Worm (Caenorhabditis elegans): ENCODE measurements around the gene ZK354.2.

- TF ChIP-seq pha-4 (tag; optimal IDR thresholded peaks at IDR 0.05) (no peak), flh-1 (GFP tag; optimal IDR thresholded peaks at IDR 0.05) (no peak), drap-1 (GFP tag; optimal IDR thresholded peaks at IDR 0.05) (no peak), nhr-76 (tag; optimal IDR thresholded peaks at IDR 0.05) (no peak), nhr-12 (tag; optimal IDR thresholded peaks at IDR 0.05) (no peak), elt-3 (tag; optimal IDR thresholded peaks at IDR 0.05) (no peak), bed-3 (GFP tag; optimal IDR thresholded peaks at IDR 0.05) (no peak), unc-62 (GFP tag; optimal IDR thresholded peaks at IDR 0.05) (no peak), elt-1 (tag; optimal IDR thresholded peaks at IDR 0.05; ENCODE audit: borderline replicate concordance, insufficient read depth) (no peak), snpc-4 (tag; optimal IDR thresholded peaks at IDR 0.05) (no peak)
These were observed 40.9 kb downstream of the ZK354.2 start, which contains the start of gene Y4C6B.1 for ce11 chrIV:5354124-5354523.

All from whole organism, mixed stage, embryonic.